Worm (Caenorhabditis elegans) whole organism, young adult: ENCODE measurements around the gene npr-32.

Source experiments
- nfya-1 ChIP-seq: sonication (generic microtip); optimal IDR thresholded peaks from 2 replicates; lab custom pipeline; 2017; ENCODE audit warnings: antibody characterized with exemption, missing compliant biosample characterization, missing genetic modification characterization, borderline replicate concordance; ENCODE audit not compliant: insufficient read depth
- unc-62 ChIP-seq: fragments of 150-350 bp; optimal IDR thresholded peaks from 2 replicates; lab custom pipeline; 2014; ENCODE audit warnings: missing biosample characterization, missing genetic modification reagents, missing genetic modification characterization
- ztf-25 ChIP-seq: fragments of 200-800 bp; sonication (Bioruptor generic); IDR thresholded peaks from 2 replicates; pipeline ENCODE4 v1.3.6; 2022; ENCODE audit warnings: missing genetic modification reagents, missing genetic modification characterization, missing compliant biosample characterization

- TF ChIP-seq ztf-25 (GFP tag; lab: Robert Waterston, UW) (no peak), nfya-1 (tag; lab: Kevin White, UChicago) (no peak), unc-62 (no peak)
These were observed 31.2 kb downstream of the npr-32 start for ce11 chrIV:17199706-17200105.
